Worm (Caenorhabditis elegans) whole organism, mixed stage, embryonic: Measurements from ENCODE around the gene ZK1086.3.

Experiments
- blmp-1 ChIP-seq: fragments of 150-350 bp; optimal IDR thresholded peaks from 2 replicates; lab custom pipeline; 2014; ENCODE audit warnings: missing biosample characterization, missing genetic modification characterization
- lin-13 ChIP-seq: fragments of 150-350 bp; optimal IDR thresholded peaks from 2 replicates; lab custom pipeline; 2014; ENCODE audit warnings: missing biosample characterization, missing genetic modification characterization
- lsy-2 ChIP-seq: fragments of 150-350 bp; optimal IDR thresholded peaks from 2 replicates; lab custom pipeline; 2014; ENCODE audit warnings: missing biosample characterization, missing genetic modification characterization
- pha-4 ChIP-seq: fragments of 150-350 bp; optimal IDR thresholded peaks from 2 replicates; lab custom pipeline; 2018; ENCODE audit warnings: missing biosample characterization, missing genetic modification reagents, missing genetic modification characterization
- snpc-4 ChIP-seq: fragments of 150-350 bp; optimal IDR thresholded peaks from 2 replicates; lab custom pipeline; 2014; ENCODE audit warnings: missing biosample characterization, missing genetic modification characterization
- unc-62 ChIP-seq: fragments of 150-350 bp; optimal IDR thresholded peaks from 2 replicates; lab custom pipeline; 2014; ENCODE audit warnings: missing biosample characterization, missing genetic modification reagents, missing genetic modification characterization

DNA sequence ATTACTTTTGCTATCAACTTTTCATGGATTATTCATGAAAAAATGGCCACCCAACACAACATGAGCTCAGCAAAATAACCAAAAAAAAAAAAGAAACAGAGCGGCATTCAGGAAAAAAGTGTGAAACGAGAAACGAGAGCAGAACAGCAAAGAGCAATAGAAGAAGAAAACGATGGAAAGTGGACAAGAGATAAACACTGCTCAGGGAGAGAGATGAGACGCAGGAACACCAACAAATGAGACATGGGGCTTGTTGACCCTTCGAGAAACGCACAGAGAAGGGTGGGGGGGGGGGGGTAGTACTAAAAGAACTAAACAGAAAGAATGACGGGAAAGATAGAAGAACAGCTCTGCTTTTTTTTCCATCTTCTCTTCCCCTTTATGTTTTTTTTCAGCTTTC, 21.3 kb downstream of the ZK1086.3 start:
- TF ChIP-seq blmp-1 (no peak), lsy-2 (tag; lab: Kevin White, UChicago) (no peak), lin-13 (no peak), unc-62 (GFP tag; lab: Kevin White, UChicago) (no peak), snpc-4 (no peak), pha-4 (no peak)
